Worm (Caenorhabditis elegans): ENCODE results near the gene srh-182.

DNA sequence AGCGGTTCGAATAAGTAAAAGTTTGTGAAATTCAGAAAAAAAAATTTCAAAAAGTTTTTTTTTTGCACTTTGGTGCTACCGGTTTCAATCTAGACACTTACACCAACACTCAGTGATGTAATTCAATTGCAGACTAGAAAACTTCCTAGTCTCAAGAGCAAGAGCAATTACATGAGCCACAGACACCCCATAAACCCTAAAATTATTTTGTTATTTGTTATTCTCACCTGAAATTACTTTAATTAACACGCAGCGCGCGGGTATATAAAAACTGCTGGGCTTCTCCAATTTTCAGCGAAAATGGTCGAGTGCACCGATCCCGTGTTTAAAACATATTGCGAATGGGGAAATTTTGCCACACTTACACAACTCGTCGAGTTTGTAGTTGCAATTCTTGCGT, 47.0 kb downstream of the srh-182 start, which contains the start of gene srw-83:
- TF ChIP-seq ztf-4 (tag; optimal IDR thresholded peaks at IDR 0.05) (no peak), nhr-25 (tag; optimal IDR thresholded peaks at IDR 0.05) (no peak), ztf-11 (tag; optimal IDR thresholded peaks at IDR 0.05) (no peak), fos-1 (tag; optimal IDR thresholded peaks at IDR 0.05) (no peak), ceh-16 (tag; optimal IDR thresholded peaks at IDR 0.05) (no peak), lin-13 (GFP tag; optimal IDR thresholded peaks at IDR 0.05) (no peak), dmd-4 (tag; optimal IDR thresholded peaks at IDR 0.05) (no peak), aly-2 (tag; optimal IDR thresholded peaks at IDR 0.05) (no peak), nhr-6 (tag; optimal IDR thresholded peaks at IDR 0.05) (no peak), sma-3 (GFP tag; optimal IDR thresholded peaks at IDR 0.05) (no peak), nhr-77 (tag; optimal IDR thresholded peaks at IDR 0.05) (no peak), R02D3.7 (tag; optimal IDR thresholded peaks at IDR 0.05) (no peak)
